Fruit fly (Drosophila melanogaster): ENCODE data around the gene CG12093.

CG12093 gene

DNA sequence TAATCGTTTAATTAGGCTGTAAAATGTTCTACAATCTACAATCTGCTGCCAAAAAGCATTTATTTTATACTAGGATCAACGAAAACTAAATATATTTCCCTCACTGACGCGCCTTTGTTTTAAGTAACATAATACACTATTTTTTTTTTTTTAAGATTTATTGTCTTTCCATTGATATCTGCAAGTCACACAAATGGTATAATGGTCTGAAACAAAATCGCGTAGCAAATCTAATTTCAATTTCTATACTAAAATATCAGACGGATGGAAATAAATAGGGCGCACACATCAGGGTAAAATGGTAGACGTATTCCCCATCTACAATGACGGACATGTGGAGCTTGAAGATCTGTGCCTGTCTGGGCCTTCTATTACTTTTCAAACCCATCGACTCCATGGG lies 34.4 kb downstream of the CG12093 start, which contains the start of gene Acp62F:
TSS of gene Acp62F (plus strand) at position 301 of the 400 bp plus-strand sequence.
- no peak for TF ChIP-seq CG4820 (GFP tag; optimal IDR thresholded peaks at IDR 0.05)
- TF ChIP-seq wdn (GFP tag; IDR thresholded peaks at IDR 0.05): no peak

DNA sequence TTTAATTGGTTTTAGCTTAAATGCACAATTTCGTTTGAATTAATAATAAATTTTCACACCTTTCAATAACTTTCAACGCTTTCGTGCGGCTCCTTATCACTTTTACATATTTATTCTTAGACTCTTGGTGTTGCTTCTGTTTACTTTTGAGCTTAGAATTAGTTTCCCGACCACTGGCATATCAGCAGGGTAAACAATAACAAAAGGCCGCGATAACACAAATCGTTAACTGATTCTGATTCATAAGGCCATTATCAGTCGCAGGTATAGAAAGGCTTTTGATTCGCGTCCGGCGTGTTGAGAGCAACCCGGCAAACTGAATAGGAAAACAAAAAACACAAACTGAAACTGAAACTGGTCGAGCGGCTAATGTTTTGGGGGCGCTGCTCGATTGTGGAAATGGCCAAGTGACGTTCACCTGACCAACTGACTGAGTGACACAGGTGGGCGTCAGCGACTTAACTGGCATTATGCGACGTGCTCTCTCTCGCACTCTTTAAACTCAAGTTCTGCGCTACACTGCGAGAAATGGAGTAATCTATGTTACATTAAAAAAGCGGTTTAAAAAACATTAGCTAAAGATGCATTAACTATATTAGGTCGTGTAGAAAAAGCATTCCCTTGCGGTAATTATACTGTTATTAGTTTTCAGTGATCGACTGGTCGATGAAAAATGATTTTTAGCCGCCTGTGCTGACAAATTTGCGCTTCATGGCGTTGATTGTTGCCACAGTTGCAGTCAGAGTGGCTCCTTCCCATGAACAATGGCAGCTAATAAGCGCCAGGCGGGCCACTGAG lies 39.2 kb downstream of the CG12093 start:
- TF ChIP-seq Hr3 (GFP tag; optimal IDR thresholded peaks at IDR 0.05): no peak
- TF ChIP-seq CG4730 (GFP tag; IDR thresholded peaks at IDR 0.05): no peak
- no peak for TF ChIP-seq CG32532 (GFP tag; IDR thresholded peaks at IDR 0.05)
- peak; percentile 38; the same call in 1 of the 2 replicates for TF ChIP-seq Ptx1 (GFP tag; IDR thresholded peaks at IDR 0.05)
- TF ChIP-seq Med (GFP tag): peak; percentile 53
- TF ChIP-seq ap (GFP tag; IDR thresholded peaks at IDR 0.05): no peak
- TF ChIP-seq Atf6 (GFP tag; IDR thresholded peaks at IDR 0.05): no peak
- TF ChIP-seq CG18764 (GFP tag; optimal IDR thresholded peaks at IDR 0.05): no peak
- TF ChIP-seq CG3281 (GFP tag; optimal IDR thresholded peaks at IDR 0.05): peak; percentile 11
- TF ChIP-seq klu (GFP tag; IDR thresholded peaks at IDR 0.05): no peak
- peak; percentile 12 for TF ChIP-seq crc (GFP tag; optimal IDR thresholded peaks at IDR 0.05)
- TF ChIP-seq sug (tag; optimal IDR thresholded peaks at IDR 0.05): peak; percentile 61
- TF ChIP-seq nmo (GFP tag; optimal IDR thresholded peaks at IDR 0.05): peak; percentile 21
- TF ChIP-seq CG9609 (GFP tag; optimal IDR thresholded peaks at IDR 0.05): no peak
- TF ChIP-seq sr (GFP tag; IDR thresholded peaks at IDR 0.05): peak; percentile 49; the same call in 1 of the 3 replicates
- TF ChIP-seq CG3838 (GFP tag; optimal IDR thresholded peaks at IDR 0.05): no peak
- TF ChIP-seq CG17328 (GFP tag; IDR thresholded peaks at IDR 0.05): 0 out of 2 replicates have a peak, but pooled peaks have one; percentile 6
- no peak for TF ChIP-seq cad (GFP tag; optimal IDR thresholded peaks at IDR 0.05)
- peak in 1 of 2 experiments; percentile 6 for TF ChIP-seq bsh (GFP tag; optimal IDR thresholded peaks at IDR 0.05)
- TF ChIP-seq lmd (GFP tag; IDR thresholded peaks at IDR 0.05): 0 out of 2 replicates have a peak, but pooled peaks have one; percentile 13
- TF ChIP-seq Usf (GFP tag; optimal IDR thresholded peaks at IDR 0.05): no peak
- no peak for TF ChIP-seq phol (tag; optimal IDR thresholded peaks at IDR 0.05)
- no peak for TF ChIP-seq CG4820 (GFP tag; optimal IDR thresholded peaks at IDR 0.05)
- TF ChIP-seq ems (GFP tag; optimal IDR thresholded peaks at IDR 0.05): peak; percentile 13
- peak; percentile 12 for TF ChIP-seq wek (GFP tag; optimal IDR thresholded peaks at IDR 0.05)
- no peak for TF ChIP-seq CG30431 (GFP tag; optimal IDR thresholded peaks at IDR 0.05)
- peak; percentile 14; the same call in 1 of the 3 replicates for TF ChIP-seq CG34422 (GFP tag; IDR thresholded peaks at IDR 0.05)
- peak; percentile 10 for TF ChIP-seq Fer1 (GFP tag; optimal IDR thresholded peaks at IDR 0.05)
- no peak for TF ChIP-seq CG14710 (tag; optimal IDR thresholded peaks at IDR 0.05)
- no peak for TF ChIP-seq CG10209 (GFP tag; optimal IDR thresholded peaks at IDR 0.05)
- no peak for TF ChIP-seq hkb (optimal IDR thresholded peaks at IDR 0.05)
- TF ChIP-seq hkb (GFP tag; IDR thresholded peaks at IDR 0.05): peak; percentile 7; the same call in 1 of the 2 replicates
- TF ChIP-seq sima (GFP tag; optimal IDR thresholded peaks at IDR 0.05): no peak
- no peak for TF ChIP-seq HHEX (GFP tag; optimal IDR thresholded peaks at IDR 0.05)
- TF ChIP-seq nau (GFP tag; optimal IDR thresholded peaks at IDR 0.05): no peak
- TF ChIP-seq Xbp1 (GFP tag; optimal IDR thresholded peaks at IDR 0.05): peak; percentile 19
- TF ChIP-seq CG17568 (GFP tag; optimal IDR thresholded peaks at IDR 0.05): peak; percentile 7
- peak; percentile 12 for TF ChIP-seq unpg (GFP tag; optimal IDR thresholded peaks at IDR 0.05)
- TF ChIP-seq CG10543 (GFP tag; optimal IDR thresholded peaks at IDR 0.05): peak; percentile 3
- TF ChIP-seq ttk (GFP tag; IDR thresholded peaks at IDR 0.05): peak; percentile 43; the same call in 1 of the 2 replicates
- no peak for TF ChIP-seq MESR4 (GFP tag; optimal IDR thresholded peaks at IDR 0.05)
- peak; percentile 21 for TF ChIP-seq az2 (GFP tag; optimal IDR thresholded peaks at IDR 0.05)
- TF ChIP-seq tgo (GFP tag; IDR thresholded peaks at IDR 0.05): 0 out of 3 replicates have a peak, but pooled peaks have one; percentile 21
- peak; percentile 61 for TF ChIP-seq CG15601 (tag; optimal IDR thresholded peaks at IDR 0.05)
- TF ChIP-seq Blimp-1 (GFP tag; optimal IDR thresholded peaks at IDR 0.05): peak; percentile 46
- peak; percentile 64 for TF ChIP-seq sens (GFP tag)
